Worm (Caenorhabditis elegans) whole organism, L1 larva: Measurements from ENCODE around the gene nep-2.

Experiments used
- aly-2 ChIP-seq: fragments of 150-350 bp; optimal IDR thresholded peaks from 2 replicates; lab custom pipeline; 2014; ENCODE audit warnings: missing biosample characterization, missing genetic modification characterization
- ama-1 ChIP-seq: fragments of 150-350 bp; optimal IDR thresholded peaks from 2 replicates; lab custom pipeline; 2014
- egl-13 ChIP-seq: sonication (generic microtip); optimal IDR thresholded peaks from 2 replicates; lab custom pipeline; 2016; ENCODE audit warnings: missing genotype, missing genetic modification reagents, missing genetic modification characterization, missing compliant biosample characterization
- ets-5 ChIP-seq: fragments of 200-800 bp; sonication (Bioruptor generic); IDR thresholded peaks from 2 replicates; pipeline ENCODE4 v1.3.6; 2022; ENCODE audit warnings: missing genetic modification characterization, missing compliant biosample characterization
- fkh-4 ChIP-seq: sonication (generic microtip); optimal IDR thresholded peaks from 2 replicates; lab custom pipeline; 2016; ENCODE audit warnings: missing compliant biosample characterization, missing genetic modification characterization, borderline replicate concordance
- nhr-11 ChIP-seq: fragments of 150-350 bp; optimal IDR thresholded peaks from 2 replicates; lab custom pipeline; 2014; ENCODE audit warnings: missing biosample characterization, missing genetic modification characterization
- nhr-28 ChIP-seq: fragments of 150-350 bp; optimal IDR thresholded peaks from 2 replicates; lab custom pipeline; 2014; ENCODE audit warnings: missing biosample characterization, missing genetic modification characterization
- nhr-90 ChIP-seq: sonication (generic microtip); optimal IDR thresholded peaks from 2 replicates; lab custom pipeline; 2016; ENCODE audit warnings: mild to moderate bottlenecking, missing genetic modification characterization, missing compliant biosample characterization; ENCODE audit not compliant: poor library complexity
- pqm-1 ChIP-seq: sonication (generic microtip); optimal IDR thresholded peaks from 3 replicates; lab custom pipeline; 2017; ENCODE audit warnings: missing biosample characterization, missing genetic modification characterization
- skn-1 ChIP-seq: fragments of 150-350 bp; optimal IDR thresholded peaks from 2 replicates; lab custom pipeline; 2014; ENCODE audit warnings: missing biosample characterization, missing genetic modification characterization
- snpc-4 ChIP-seq: fragments of 150-350 bp; optimal IDR thresholded peaks from 2 replicates; lab custom pipeline; 2014; ENCODE audit warnings: missing biosample characterization, missing genetic modification characterization
- tlp-1 ChIP-seq: fragments of 150-350 bp; optimal IDR thresholded peaks from 2 replicates; lab custom pipeline; 2014; ENCODE audit warnings: missing biosample characterization, missing genetic modification characterization
- unc-62 ChIP-seq: fragments of 150-350 bp; optimal IDR thresholded peaks from 2 replicates; lab custom pipeline; 2014; ENCODE audit warnings: missing biosample characterization, missing genetic modification reagents, missing genetic modification characterization
- vab-15 ChIP-seq: sonication (generic microtip); optimal IDR thresholded peaks from 2 replicates; lab custom pipeline; 2017; ENCODE audit warnings: missing genotype, mild to moderate bottlenecking, missing genetic modification characterization, missing compliant biosample characterization

- TF ChIP-seq snpc-4 (tag; lab: Kevin White, UChicago) (no peak), nhr-11 (tag; lab: Kevin White, UChicago) (no peak), egl-13 (tag; lab: Kevin White, UChicago) (no peak), tlp-1 (tag; lab: Kevin White, UChicago) (no peak), aly-2 (tag; lab: Kevin White, UChicago) (no peak), fkh-4 (tag; lab: Kevin White, UChicago) (no peak), unc-62 (no peak), ets-5 (GFP tag; lab: Robert Waterston, UW) (no peak), ama-1 (lab: Kevin White, UChicago) (no peak), nhr-90 (no peak), nhr-28 (tag; lab: Kevin White, UChicago) (no peak), vab-15 (tag; lab: Kevin White, UChicago) (no peak), skn-1 (tag; lab: Kevin White, UChicago) (no peak), pqm-1 (no peak)
Measured at ce11 chrII:2698378-2698777, 27.2 kb downstream of the nep-2 start, which contains the start of gene sri-62.
